Fruit fly (Drosophila melanogaster) whole organism, pupa: Measurements from ENCODE around the gene Hmgcr.

ENCODE experiments used
- CG13204 ChIP-seq: fragments of 200-800 bp; sonication (Bioruptor generic); optimal IDR thresholded peaks from 2 replicates; lab custom pipeline; 2018; ENCODE audit warnings: missing biosample characterization, mild to moderate bottlenecking, missing genetic modification characterization, moderate library complexity
- CG14655 ChIP-seq: fragments of 200-800 bp; sonication (Bioruptor generic); optimal IDR thresholded peaks from 3 replicates; lab custom pipeline; 2017; ENCODE audit warnings: mild to moderate bottlenecking, missing biosample characterization, missing genetic modification reagents, missing genetic modification characterization
- CG34367 ChIP-seq: fragments of 200-800 bp; sonication (Bioruptor generic); optimal IDR thresholded peaks from 2 replicates; lab custom pipeline; 2018; ENCODE audit warnings: missing biosample characterization, mild to moderate bottlenecking, missing genetic modification characterization
- CG4496 ChIP-seq: fragments of 200-800 bp; sonication (Bioruptor generic); IDR thresholded peaks from 3 replicates; pipeline ENCODE4 v1.3.6; 2022; ENCODE audit warnings: missing biosample characterization, missing genetic modification characterization
- D1 ChIP-seq: fragments of 200-800 bp; sonication (Bioruptor generic); optimal IDR thresholded peaks from 2 replicates; lab custom pipeline; 2018; ENCODE audit warnings: missing biosample characterization, mild to moderate bottlenecking, missing genetic modification characterization, moderate library complexity
- Pif1A ChIP-seq: fragments of 200-800 bp; sonication (Bioruptor generic); optimal IDR thresholded peaks from 3 replicates; lab custom pipeline; 2016; ENCODE audit warnings: missing biosample characterization, missing genetic modification characterization

DNA sequence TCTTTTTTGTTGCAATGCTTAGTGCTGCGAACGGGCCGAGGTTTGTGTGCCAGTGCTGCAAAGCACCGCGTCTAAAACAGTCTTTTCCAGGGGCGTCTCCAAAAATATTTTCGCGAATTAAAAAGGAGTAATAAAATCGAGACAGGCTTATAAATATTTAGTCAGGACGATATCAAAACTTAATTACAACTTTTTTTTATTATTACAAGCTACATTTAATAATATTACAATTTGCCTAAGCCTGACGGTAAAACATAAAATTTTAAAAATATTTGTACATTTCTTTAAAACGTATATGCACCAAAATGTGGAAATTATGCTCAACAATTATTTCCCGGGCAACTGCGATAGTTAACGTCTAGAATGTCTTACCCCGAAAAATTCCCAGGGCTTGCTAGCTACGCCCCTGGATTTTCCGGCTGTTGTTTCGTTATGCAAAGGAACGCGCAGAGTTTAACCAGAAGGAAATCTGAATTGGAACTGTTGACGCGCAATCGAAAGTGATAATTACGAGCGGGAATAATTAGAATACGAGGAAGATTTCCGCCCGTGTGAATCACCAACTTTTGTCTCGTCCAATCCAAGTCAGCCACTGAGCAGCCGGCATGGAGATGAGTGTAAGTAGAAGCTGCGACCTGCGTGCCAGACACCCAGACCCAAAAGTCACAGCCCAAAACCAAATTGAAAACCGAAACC is 24.9 kb downstream of the Hmgcr start, which contains the start of the genes PTPMT1 and Hrd3:
- peak; percentile 99 for TF ChIP-seq Pif1A (GFP tag; lab: Kevin White, UChicago)
- TF ChIP-seq CG14655 (GFP tag; lab: Kevin White, UChicago), result peak; percentile 100
- TF ChIP-seq D1 (tag; lab: Kevin White, UChicago), result no peak
- peak; percentile 97 for TF ChIP-seq CG34367 (tag; lab: Kevin White, UChicago)
- peak; percentile 97 for TF ChIP-seq CG4496 (GFP tag; lab: Robert Waterston, UW)
- TF ChIP-seq CG13204 (GFP tag; lab: Kevin White, UChicago), result peak; percentile 95
